Fruit fly (Drosophila melanogaster): ENCODE data around the gene CG14244.

The CG14244 gene

DNA sequence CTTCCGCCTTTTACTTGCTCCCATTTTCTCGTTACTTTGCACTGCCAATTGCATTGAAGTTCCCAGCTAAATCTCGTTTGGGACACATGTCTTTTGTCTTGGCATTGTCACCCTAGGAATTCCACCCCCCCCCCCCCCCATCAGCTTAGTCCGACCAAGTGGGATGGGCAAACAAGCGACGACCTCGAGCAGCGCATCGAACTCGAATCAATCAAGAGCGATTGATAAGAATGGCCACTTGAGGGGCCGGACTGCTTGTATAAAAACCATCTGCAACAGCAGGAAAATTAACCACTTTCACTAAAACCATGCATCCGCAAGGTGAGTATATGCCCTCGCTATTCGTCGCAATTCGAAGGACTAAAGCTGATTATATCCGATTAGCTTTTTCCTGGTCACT, at the start of gene CG14244:
TSS of gene CG14244 (plus strand) at position 301 of the 400 bp plus-strand sequence.
- TF ChIP-seq pan (optimal IDR thresholded peaks at IDR 0.05), result no peak
- no peak for TF ChIP-seq usp (GFP tag; optimal IDR thresholded peaks at IDR 0.05)
- TF ChIP-seq Dll (optimal IDR thresholded peaks at IDR 0.05), result no peak
- no peak for TF ChIP-seq EcR (GFP tag; optimal IDR thresholded peaks at IDR 0.05)
- TF ChIP-seq psq (optimal IDR thresholded peaks at IDR 0.05), result no peak
- no peak for TF ChIP-seq CG8478 (optimal IDR thresholded peaks at IDR 0.05)

DNA sequence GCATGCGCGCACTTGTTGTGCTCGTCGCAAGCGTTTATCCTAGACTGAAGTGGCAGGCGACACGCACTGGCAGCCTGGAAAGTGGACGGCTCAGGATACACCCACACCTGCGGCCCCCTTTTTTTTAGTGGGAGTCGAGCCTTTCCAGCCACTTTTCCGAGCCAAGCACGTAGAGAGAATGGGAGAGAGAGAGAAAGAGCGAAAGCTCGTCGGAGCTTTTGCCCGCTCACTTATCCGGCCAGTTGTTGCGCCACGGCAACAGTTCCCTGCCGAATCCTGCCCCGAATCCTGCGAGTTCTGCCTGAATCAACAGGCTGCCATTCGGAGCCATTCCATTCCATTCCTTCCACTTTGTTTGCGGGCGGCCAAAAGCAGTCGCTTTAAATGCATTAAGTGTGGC, 44.0 kb upstream of the CG14244 start, which contains the start of gene beat-VII:
TSS of gene beat-VII (minus strand) at position 20 of the 400 bp plus-strand sequence.
- TF ChIP-seq EcR (GFP tag; optimal IDR thresholded peaks at IDR 0.05) (no peak), psq (optimal IDR thresholded peaks at IDR 0.05) (no peak), pan (optimal IDR thresholded peaks at IDR 0.05) (no peak), usp (GFP tag; optimal IDR thresholded peaks at IDR 0.05) (no peak), CG8478 (optimal IDR thresholded peaks at IDR 0.05) (no peak), Dll (optimal IDR thresholded peaks at IDR 0.05) (no peak)

DNA sequence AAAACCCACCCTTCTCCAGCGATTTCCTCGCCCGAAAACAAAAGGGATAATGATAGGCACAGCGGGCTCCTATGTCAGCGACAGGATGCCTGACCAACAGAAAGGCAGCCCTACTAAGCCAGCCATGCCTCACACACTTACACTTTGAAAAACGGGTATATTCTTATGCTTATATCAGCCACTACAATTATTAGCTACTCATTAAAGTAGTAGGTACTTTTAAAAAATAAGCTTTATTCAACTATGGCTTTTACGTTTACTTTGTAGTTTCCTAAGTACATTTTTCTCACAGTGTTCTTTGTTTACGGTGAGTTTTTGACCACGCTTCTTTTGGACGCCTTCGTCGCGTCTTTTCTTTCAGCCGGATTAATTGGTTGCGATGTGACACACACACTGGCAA, 35.7 kb upstream of the CG14244 start:
- TF ChIP-seq EcR (GFP tag; optimal IDR thresholded peaks at IDR 0.05) (no peak), CG8478 (optimal IDR thresholded peaks at IDR 0.05) (no peak), psq (optimal IDR thresholded peaks at IDR 0.05) (no peak), Dll (optimal IDR thresholded peaks at IDR 0.05) (no peak), pan (optimal IDR thresholded peaks at IDR 0.05) (no peak), usp (GFP tag; optimal IDR thresholded peaks at IDR 0.05) (no peak)

DNA sequence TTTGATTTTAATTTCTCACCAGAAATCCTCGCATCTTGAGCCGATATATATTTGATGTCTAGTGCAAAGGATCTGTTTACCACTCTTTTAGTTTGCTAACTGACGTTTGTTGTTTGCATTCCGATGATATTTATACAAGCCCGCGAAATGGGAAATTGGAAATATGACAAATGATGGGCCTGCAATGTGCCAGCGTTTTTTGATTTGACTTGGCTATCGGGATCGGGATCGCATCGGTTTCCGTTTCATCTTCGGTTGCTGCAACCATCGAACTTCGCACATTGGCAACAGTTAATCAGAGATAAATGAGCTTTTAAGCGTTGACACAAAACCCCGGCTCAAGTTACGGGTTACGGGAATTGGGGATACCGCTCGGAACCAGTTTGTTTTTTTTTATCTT, 32.4 kb upstream of the CG14244 start, which contains the start of gene TwdlQ:
TSS of gene TwdlQ (minus strand) at position 101 of the 400 bp plus-strand sequence.
- no peak for TF ChIP-seq Dll (optimal IDR thresholded peaks at IDR 0.05)
- TF ChIP-seq pan (optimal IDR thresholded peaks at IDR 0.05), result no peak
- TF ChIP-seq EcR (GFP tag; optimal IDR thresholded peaks at IDR 0.05), result no peak
- no peak for TF ChIP-seq usp (GFP tag; optimal IDR thresholded peaks at IDR 0.05)
- no peak for TF ChIP-seq CG8478 (optimal IDR thresholded peaks at IDR 0.05)
- no peak for TF ChIP-seq psq (optimal IDR thresholded peaks at IDR 0.05)

DNA sequence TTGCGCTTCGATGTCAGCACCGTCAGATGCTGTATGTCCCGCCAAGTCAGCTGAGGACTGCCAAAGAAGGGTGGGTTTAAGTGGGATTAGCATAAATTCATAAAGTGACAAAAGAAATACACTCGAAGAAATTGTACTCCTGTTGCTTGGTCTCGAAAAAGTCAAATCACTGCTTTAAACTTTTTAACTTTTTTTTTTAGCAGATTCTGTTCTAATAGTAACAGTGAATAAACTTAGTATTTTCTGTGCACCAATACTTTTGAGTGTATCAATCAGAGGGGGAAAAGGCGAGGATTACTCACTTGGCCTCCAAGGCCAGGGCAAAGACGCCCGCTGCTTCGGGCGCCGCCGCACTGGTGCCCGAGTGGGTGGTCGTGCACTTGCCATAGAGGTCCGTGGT, 25.8 kb upstream of the CG14244 start:
- TF ChIP-seq EcR (GFP tag; optimal IDR thresholded peaks at IDR 0.05) (no peak), usp (GFP tag; optimal IDR thresholded peaks at IDR 0.05) (no peak), psq (optimal IDR thresholded peaks at IDR 0.05) (no peak), CG8478 (optimal IDR thresholded peaks at IDR 0.05) (no peak), pan (optimal IDR thresholded peaks at IDR 0.05) (no peak), Dll (optimal IDR thresholded peaks at IDR 0.05) (no peak)

DNA sequence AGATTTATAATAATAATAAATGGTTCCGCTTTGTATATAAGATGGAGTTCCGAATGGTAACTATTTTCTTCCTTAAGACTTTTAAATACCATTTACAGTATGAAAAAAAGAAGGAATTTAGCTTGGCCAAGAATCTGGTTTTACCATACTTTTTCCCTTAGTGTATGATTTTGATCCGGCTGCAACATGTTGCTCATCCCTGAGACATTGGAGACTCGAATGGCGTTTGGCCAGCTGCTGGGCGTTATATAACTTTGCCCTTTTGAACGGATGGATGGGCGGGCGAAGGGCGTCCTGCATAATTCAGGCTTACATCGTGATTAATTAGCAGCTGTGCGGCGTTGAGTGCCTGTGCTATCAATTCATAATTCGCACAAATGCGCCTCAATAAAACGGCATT, 21.6 kb upstream of the CG14244 start:
- TF ChIP-seq CG8478 (optimal IDR thresholded peaks at IDR 0.05) (no peak), usp (GFP tag; optimal IDR thresholded peaks at IDR 0.05) (no peak), Dll (optimal IDR thresholded peaks at IDR 0.05) (no peak), pan (optimal IDR thresholded peaks at IDR 0.05) (no peak), EcR (GFP tag; optimal IDR thresholded peaks at IDR 0.05) (no peak), psq (optimal IDR thresholded peaks at IDR 0.05) (no peak)

DNA sequence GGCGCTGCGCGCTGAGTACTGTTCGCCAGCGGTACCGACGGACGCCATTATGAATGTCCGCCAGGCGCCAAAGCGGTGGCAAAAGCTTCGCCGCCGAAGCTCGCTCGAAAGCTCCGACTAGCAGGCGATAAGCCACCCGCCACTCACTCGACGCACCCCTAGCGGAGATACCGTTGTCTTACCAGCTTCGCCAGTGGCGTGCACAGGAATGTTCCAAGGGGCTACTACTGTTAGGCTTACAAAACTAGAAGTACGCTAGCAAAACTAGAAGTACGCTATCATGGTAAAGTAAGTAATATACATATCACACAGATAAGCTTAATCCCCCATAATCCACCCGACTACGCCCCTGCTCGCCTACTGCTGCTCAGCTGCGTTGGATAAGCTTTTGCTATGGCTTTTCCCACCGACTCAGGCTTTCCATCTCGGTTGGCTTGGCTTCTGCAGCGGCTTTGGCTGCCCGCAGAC, 11.8 kb upstream of the CG14244 start, which contains the start of gene amon:
TSS of gene amon (minus strand) at position 51 of the 468 bp plus-strand sequence.
- no peak for TF ChIP-seq Dll (optimal IDR thresholded peaks at IDR 0.05)
- no peak for TF ChIP-seq psq (optimal IDR thresholded peaks at IDR 0.05)
- TF ChIP-seq CG8478 (optimal IDR thresholded peaks at IDR 0.05), result no peak
- TF ChIP-seq usp (GFP tag; optimal IDR thresholded peaks at IDR 0.05), result no peak
- TF ChIP-seq EcR (GFP tag; optimal IDR thresholded peaks at IDR 0.05), result no peak
- no peak for TF ChIP-seq pan (optimal IDR thresholded peaks at IDR 0.05)

DNA sequence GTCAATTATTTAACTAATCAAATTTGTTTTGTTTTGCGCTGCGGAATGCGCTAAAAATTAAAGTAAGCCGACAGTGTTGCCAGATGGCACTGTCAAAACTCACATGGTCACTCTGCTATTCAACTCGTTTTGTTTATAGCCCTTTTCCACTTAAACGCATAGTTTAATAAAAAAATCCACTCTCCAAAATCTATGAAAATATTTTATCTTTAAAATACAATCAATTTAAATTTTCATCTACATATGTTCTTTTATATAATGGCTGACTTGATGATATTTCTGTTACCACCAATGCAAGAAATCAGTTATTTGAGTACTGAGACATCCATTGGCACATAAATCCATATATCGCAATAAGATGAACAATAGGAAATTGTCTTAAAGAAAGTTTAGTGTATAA, 8.6 kb upstream of the CG14244 start, which contains the start of gene CG6425:
TSS of gene CG6425 (minus strand) at position 95 of the 400 bp plus-strand sequence.
- no peak for TF ChIP-seq pan (optimal IDR thresholded peaks at IDR 0.05)
- no peak for TF ChIP-seq psq (optimal IDR thresholded peaks at IDR 0.05)
- no peak for TF ChIP-seq Dll (optimal IDR thresholded peaks at IDR 0.05)
- TF ChIP-seq EcR (GFP tag; optimal IDR thresholded peaks at IDR 0.05), result no peak
- TF ChIP-seq CG8478 (optimal IDR thresholded peaks at IDR 0.05), result no peak
- no peak for TF ChIP-seq usp (GFP tag; optimal IDR thresholded peaks at IDR 0.05)

DNA sequence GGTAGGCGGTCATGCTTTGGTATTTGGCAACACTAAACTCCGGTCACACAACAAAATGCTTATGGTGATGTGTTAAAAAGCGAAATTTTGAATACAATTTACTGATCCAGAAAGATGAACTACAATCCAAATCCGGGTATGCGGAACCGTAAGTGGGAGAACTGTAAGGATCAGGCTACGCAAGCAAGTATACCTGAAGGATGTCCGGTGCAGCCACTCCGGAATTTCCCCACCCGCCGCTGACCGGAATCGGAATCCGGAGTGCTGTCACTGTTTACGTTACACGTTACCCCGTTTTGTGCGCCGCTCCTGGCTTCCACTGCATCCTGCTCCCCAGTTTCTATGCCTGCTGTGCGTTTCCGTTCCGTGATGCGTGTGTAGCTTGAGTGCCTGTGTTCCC, 8.1 kb upstream of the CG14244 start, which contains the start of gene Yif1:
TSS of gene Yif1 (plus strand) at position 8 of the 400 bp plus-strand sequence.
- TF ChIP-seq Dll (optimal IDR thresholded peaks at IDR 0.05) (no peak), CG8478 (optimal IDR thresholded peaks at IDR 0.05) (no peak), EcR (GFP tag; optimal IDR thresholded peaks at IDR 0.05) (no peak), pan (optimal IDR thresholded peaks at IDR 0.05) (no peak), usp (GFP tag; optimal IDR thresholded peaks at IDR 0.05) (no peak), psq (optimal IDR thresholded peaks at IDR 0.05) (no peak)

DNA sequence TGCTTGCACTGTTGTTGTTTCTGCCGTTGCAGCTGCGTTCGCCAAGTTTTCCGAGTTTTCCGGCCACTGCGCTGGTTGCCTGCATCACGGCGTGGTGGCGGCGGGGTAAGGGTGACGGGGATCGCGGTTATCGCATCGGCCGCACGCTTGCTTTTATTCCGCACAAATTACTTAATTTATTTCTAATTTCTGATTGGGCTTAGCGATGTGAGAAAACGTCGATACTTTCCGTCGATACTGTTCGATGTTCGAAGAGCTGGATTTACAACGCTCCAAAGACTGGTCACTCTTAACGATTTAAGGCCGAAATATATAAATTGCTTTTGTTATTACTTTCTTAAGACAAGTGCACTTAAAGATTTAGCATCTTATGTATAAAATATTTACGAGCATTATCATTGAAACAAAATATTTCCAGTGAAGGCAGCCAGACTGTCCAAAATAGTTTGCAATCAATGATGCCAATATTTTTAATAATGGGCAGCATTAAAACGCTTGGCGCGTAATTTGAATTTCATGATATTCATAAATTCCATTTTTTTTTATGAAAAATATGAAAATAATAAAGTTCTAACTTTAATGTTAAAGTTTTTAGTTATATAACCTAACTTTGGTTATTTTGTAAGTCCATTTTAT, 838 bp upstream of the CG14244 start, which contains the start of gene CG6420:
TSS of gene CG6420 (minus strand) at position 240 of the 636 bp plus-strand sequence.
- TF ChIP-seq usp (GFP tag; optimal IDR thresholded peaks at IDR 0.05) (no peak), psq (optimal IDR thresholded peaks at IDR 0.05) (no peak), CG8478 (optimal IDR thresholded peaks at IDR 0.05) (no peak), Dll (optimal IDR thresholded peaks at IDR 0.05) (no peak), pan (optimal IDR thresholded peaks at IDR 0.05) (no peak), EcR (GFP tag; optimal IDR thresholded peaks at IDR 0.05) (no peak)

DNA sequence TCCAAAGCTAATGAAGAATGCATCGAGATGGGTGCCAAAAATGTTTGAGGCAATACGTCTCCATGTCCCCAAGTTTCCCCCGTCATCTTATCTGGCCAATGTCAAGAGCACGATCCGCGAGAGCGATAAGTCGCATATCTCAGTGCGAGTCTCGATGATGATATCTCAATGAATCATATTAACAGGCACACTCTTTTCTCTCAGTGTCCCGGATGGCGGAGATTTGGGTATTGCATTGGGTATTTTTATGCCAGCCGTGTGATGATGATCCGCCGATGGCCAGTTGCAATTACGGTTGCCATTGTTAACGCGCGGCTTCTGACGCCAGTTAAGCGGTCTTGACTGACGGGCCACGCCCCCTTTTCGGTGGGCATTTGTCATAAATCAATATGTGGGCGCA, 1.1 kb downstream of the CG14244 start, which contains the start of gene CG14246:
TSS of gene CG14246 (plus strand) at position 301 of the 400 bp plus-strand sequence.
- no peak for TF ChIP-seq psq (optimal IDR thresholded peaks at IDR 0.05)
- TF ChIP-seq Dll (optimal IDR thresholded peaks at IDR 0.05), result no peak
- no peak for TF ChIP-seq EcR (GFP tag; optimal IDR thresholded peaks at IDR 0.05)
- TF ChIP-seq pan (optimal IDR thresholded peaks at IDR 0.05), result no peak
- no peak for TF ChIP-seq usp (GFP tag; optimal IDR thresholded peaks at IDR 0.05)
- TF ChIP-seq CG8478 (optimal IDR thresholded peaks at IDR 0.05), result no peak

DNA sequence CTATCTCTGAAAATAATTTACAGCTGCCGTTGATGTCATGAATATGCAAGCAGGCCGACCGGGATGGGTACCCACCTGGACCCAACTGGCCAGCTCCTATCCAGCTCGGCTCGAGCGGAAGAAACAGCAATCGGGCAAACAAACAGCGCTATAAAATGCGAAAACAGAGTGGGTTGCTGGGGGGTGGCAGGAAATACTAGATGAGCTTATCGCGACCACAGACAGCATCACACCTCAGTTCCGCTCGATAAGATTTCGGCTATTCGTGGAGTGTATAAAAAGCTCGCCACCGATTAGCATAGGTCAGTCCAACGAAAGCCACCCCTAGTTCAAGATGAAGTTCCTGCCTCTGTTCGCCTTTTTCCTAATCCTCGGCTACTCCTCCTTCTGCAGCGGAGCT, 2.5 kb downstream of the CG14244 start, which contains the start of gene CG14245:
TSS of gene CG14245 (plus strand) at position 301 of the 400 bp plus-strand sequence.
- TF ChIP-seq EcR (GFP tag; optimal IDR thresholded peaks at IDR 0.05), result no peak
- no peak for TF ChIP-seq Dll (optimal IDR thresholded peaks at IDR 0.05)
- TF ChIP-seq usp (GFP tag; optimal IDR thresholded peaks at IDR 0.05), result no peak
- TF ChIP-seq pan (optimal IDR thresholded peaks at IDR 0.05), result no peak
- TF ChIP-seq psq (optimal IDR thresholded peaks at IDR 0.05), result no peak
- TF ChIP-seq CG8478 (optimal IDR thresholded peaks at IDR 0.05), result no peak

Data from whole organism.